Fruit fly (Drosophila melanogaster): Measurements from ENCODE around the gene CG42729.
A peak's percentile ranks its signal among the peaks of the same experiment; 100 is the strongest.

The CG42729 gene

dm6 chr3L:15500813-15501645, 26.3 kb downstream of the CG42729 start, which contains the start of gene CG7272 (continued):
- TF ChIP-seq CG8388 (GFP tag; optimal IDR thresholded peaks at IDR 0.05), result no peak
- TF ChIP-seq CG10147 (GFP tag; optimal IDR thresholded peaks at IDR 0.05), result no peak
- peak; percentile 53 for TF ChIP-seq CrebB (tag; optimal IDR thresholded peaks at IDR 0.05)
- TF ChIP-seq CG1603 (tag; optimal IDR thresholded peaks at IDR 0.05), result peak; percentile 39
- peak; percentile 87 for TF ChIP-seq Dref (GFP tag; IDR thresholded peaks at IDR 0.05)
- TF ChIP-seq dysf (GFP tag; IDR thresholded peaks at IDR 0.05), result 0 out of 3 replicates have a peak, but pooled peaks have one; percentile 32
- no peak for TF ChIP-seq CG18262 (tag; optimal IDR thresholded peaks at IDR 0.05)
- no peak for TF ChIP-seq lbe (GFP tag; optimal IDR thresholded peaks at IDR 0.05)
- peak; percentile 29 for TF ChIP-seq CG14710 (tag; optimal IDR thresholded peaks at IDR 0.05)
- no peak for TF ChIP-seq CG30403 (GFP tag; optimal IDR thresholded peaks at IDR 0.05)
- no peak for TF ChIP-seq pnt (GFP tag; optimal IDR thresholded peaks at IDR 0.05)
- TF ChIP-seq CG12071 (GFP tag; optimal IDR thresholded peaks at IDR 0.05), result peak; percentile 5
- no peak for TF ChIP-seq jigr1 (GFP tag; IDR thresholded peaks at IDR 0.05)
- peak; percentile 34 for TF ChIP-seq CG13296 (GFP tag; optimal IDR thresholded peaks at IDR 0.05)
- TF ChIP-seq gcm (GFP tag; optimal IDR thresholded peaks at IDR 0.05), result peak; percentile 18
- TF ChIP-seq CG4617 (GFP tag; optimal IDR thresholded peaks at IDR 0.05; ENCODE audit: borderline replicate concordance), result no peak
- peak; percentile 0 for TF ChIP-seq CG13775 (GFP tag; optimal IDR thresholded peaks at IDR 0.05)
- TF ChIP-seq CG4707 (GFP tag; optimal IDR thresholded peaks at IDR 0.05), result no peak
- TF ChIP-seq zfh1 (GFP tag; IDR thresholded peaks at IDR 0.05), result no peak
- peak; percentile 22 for TF ChIP-seq pho (GFP tag; optimal IDR thresholded peaks at IDR 0.05)
- no peak for TF ChIP-seq Rx (GFP tag; IDR thresholded peaks at IDR 0.05)
- TF ChIP-seq CG11696 (GFP tag; IDR thresholded peaks at IDR 0.05), result no peak
- peak; percentile 8 for TF ChIP-seq bab2 (GFP tag; optimal IDR thresholded peaks at IDR 0.05)
- no peak for TF ChIP-seq exex (tag; optimal IDR thresholded peaks at IDR 0.05)
- peak; percentile 27 for TF ChIP-seq CG15269 (tag; optimal IDR thresholded peaks at IDR 0.05)
- peak; percentile 39 for TF ChIP-seq CG8924 (tag; optimal IDR thresholded peaks at IDR 0.05)
- TF ChIP-seq Dek (tag; optimal IDR thresholded peaks at IDR 0.05), result peak; percentile 17
- peak; percentile 7 for TF ChIP-seq unpg (GFP tag; optimal IDR thresholded peaks at IDR 0.05)
- peak; percentile 62; the same call in 1 of the 3 replicates for TF ChIP-seq CG34422 (GFP tag; IDR thresholded peaks at IDR 0.05)
- TF ChIP-seq tna (GFP tag; IDR thresholded peaks at IDR 0.05; ENCODE audit: partially characterized antibody), result no peak
- no peak for TF ChIP-seq CG14050 (GFP tag; IDR thresholded peaks at IDR 0.05)
- TF ChIP-seq pros (GFP tag; optimal IDR thresholded peaks at IDR 0.05), result peak; percentile 23
- TF ChIP-seq Dbx (GFP tag; IDR thresholded peaks at IDR 0.05), result peak; percentile 69; the same call in 2 of the 3 replicates
- peak; percentile 82 for TF ChIP-seq gfzf (GFP tag; optimal IDR thresholded peaks at IDR 0.05)
- no peak for TF ChIP-seq CG12236 (GFP tag; optimal IDR thresholded peaks at IDR 0.05)
- TF ChIP-seq vvl (GFP tag; IDR thresholded peaks at IDR 0.05), result peak; percentile 42
- peak; percentile 73 for TF ChIP-seq D19A (tag; optimal IDR thresholded peaks at IDR 0.05)
- TF ChIP-seq chinmo (GFP tag; IDR thresholded peaks at IDR 0.05; ENCODE audit: partially characterized antibody), result peak; percentile 28; the same call in 1 of the 4 replicates
- TF ChIP-seq CG3726 (GFP tag; IDR thresholded peaks at IDR 0.05), result no peak
- TF ChIP-seq Adf1 (GFP tag; IDR thresholded peaks at IDR 0.05), result peak; percentile 37; the same call in 1 of the 2 replicates
- TF ChIP-seq CG13287 (GFP tag; IDR thresholded peaks at IDR 0.05; ENCODE audit: partially characterized antibody), result peak; percentile 66
- no peak for TF ChIP-seq Atf3 (GFP tag; optimal IDR thresholded peaks at IDR 0.05)
- TF ChIP-seq ase (GFP tag; IDR thresholded peaks at IDR 0.05), result no peak
- peak; percentile 53 for TF ChIP-seq Sry-δ (GFP tag; optimal IDR thresholded peaks at IDR 0.05)
- TF ChIP-seq CG10267 (tag; optimal IDR thresholded peaks at IDR 0.05), result no peak
- peak; percentile 2 for TF ChIP-seq Hey (tag; optimal IDR thresholded peaks at IDR 0.05)
- no peak for TF ChIP-seq Sin3A (optimal IDR thresholded peaks at IDR 0.05)
- no peak for TF ChIP-seq Taf1 (GFP tag; IDR thresholded peaks at IDR 0.05)
- TF ChIP-seq amos (GFP tag; IDR thresholded peaks at IDR 0.05; ENCODE audit: partially characterized antibody), result peak; percentile 54; the same call in 1 of the 2 replicates

All from whole organism, embryonic.